Fruit fly (Drosophila melanogaster) whole organism, embryonic: Measurements from ENCODE around the gene lama.

Experiments used
- Adf1 ChIP-seq: fragments of 200-800 bp; sonication (Bioruptor generic); IDR thresholded peaks from 2 replicates; pipeline ENCODE4 v1.3.6; 2022; ENCODE audit warnings: missing biosample characterization, missing genetic modification characterization
- Bteb2 ChIP-seq: fragments of 200-800 bp; sonication (Bioruptor generic); optimal IDR thresholded peaks from 2 replicates; lab custom pipeline; 2016; ENCODE audit warnings: missing biosample characterization, missing genetic modification characterization
- C15 ChIP-seq: fragments of 200-800 bp; sonication (Bioruptor generic); IDR thresholded peaks from 3 replicates; pipeline ENCODE4 v1.3.6; 2022; ENCODE audit warnings: missing biosample characterization, missing genetic modification characterization
- CG10959 ChIP-seq: fragments of 200-800 bp; sonication (Bioruptor generic); IDR thresholded peaks from 2 replicates; pipeline ENCODE4 v1.3.6; 2022; ENCODE audit warnings: missing biosample characterization, missing genetic modification characterization
- CG13624 ChIP-seq: fragments of 200-800 bp; sonication (Bioruptor generic); optimal IDR thresholded peaks from 2 replicates; lab custom pipeline; 2016; ENCODE audit warnings: missing biosample characterization, missing genetic modification characterization
- CG13775 ChIP-seq: fragments of 200-800 bp; sonication (Bioruptor generic); optimal IDR thresholded peaks from 3 replicates; lab custom pipeline; 2017; ENCODE audit warnings: missing biosample characterization, mild to moderate bottlenecking, missing genetic modification characterization
- CG14014 ChIP-seq: fragments of 200-800 bp; sonication (Bioruptor generic); IDR thresholded peaks from 2 replicates; pipeline ENCODE4 v1.3.6; 2022; ENCODE audit warnings: missing biosample characterization, missing genetic modification characterization
- CG17359 ChIP-seq: fragments of 200-800 bp; sonication (Bioruptor generic); optimal IDR thresholded peaks from 3 replicates; lab custom pipeline; 2018; ENCODE audit warnings: missing biosample characterization, mild to moderate bottlenecking, missing genetic modification characterization, moderate library complexity
- CG2129 ChIP-seq: fragments of 200-800 bp; sonication (Bioruptor generic); IDR thresholded peaks from 2 replicates; pipeline ENCODE4 v1.3.6; 2022; ENCODE audit warnings: missing biosample characterization, missing genetic modification characterization; ENCODE audit not compliant: partially characterized antibody
- CG2202 ChIP-seq: fragments of 200-800 bp; sonication (Bioruptor generic); optimal IDR thresholded peaks from 2 replicates; lab custom pipeline; 2018; ENCODE audit warnings: missing biosample characterization, mild to moderate bottlenecking, missing genetic modification characterization
- CG31365 ChIP-seq: fragments of 200-800 bp; sonication (Bioruptor generic); optimal IDR thresholded peaks from 2 replicates; lab custom pipeline; 2018; ENCODE audit warnings: missing biosample characterization, mild to moderate bottlenecking, missing genetic modification characterization
- CG6683 ChIP-seq: fragments of 200-800 bp; sonication (Bioruptor generic); optimal IDR thresholded peaks from 2 replicates; lab custom pipeline; 2017; ENCODE audit warnings: missing biosample characterization, mild to moderate bottlenecking, missing genetic modification characterization, missing genetic modification reagents
- CG6689 ChIP-seq: fragments of 200-800 bp; sonication (Bioruptor generic); IDR thresholded peaks from 2 replicates; pipeline ENCODE4 v1.3.6; 2022; ENCODE audit warnings: missing biosample characterization, missing genetic modification characterization
- CG7556 ChIP-seq: fragments of 200-800 bp; sonication (Bioruptor generic); optimal IDR thresholded peaks from 2 replicates; lab custom pipeline; 2017; ENCODE audit warnings: missing biosample characterization, mild to moderate bottlenecking, missing genetic modification characterization
- CG7786 ChIP-seq: fragments of 200-800 bp; sonication (Bioruptor generic); optimal IDR thresholded peaks from 2 replicates; lab custom pipeline; 2016; ENCODE audit warnings: missing biosample characterization, missing genetic modification characterization
- CG8359 ChIP-seq: fragments of 200-800 bp; sonication (Bioruptor generic); optimal IDR thresholded peaks from 2 replicates; lab custom pipeline; 2017; ENCODE audit warnings: missing biosample characterization, mild to moderate bottlenecking, missing genetic modification characterization, borderline replicate concordance
- CG8765 ChIP-seq: fragments of 200-800 bp; sonication (Bioruptor generic); IDR thresholded peaks from 2 replicates; pipeline ENCODE4 v1.3.6; 2022; ENCODE audit warnings: missing biosample characterization, missing genetic modification characterization
- CG9876 ChIP-seq: fragments of 200-800 bp; sonication (Bioruptor generic); optimal IDR thresholded peaks from 2 replicates; lab custom pipeline; 2016; ENCODE audit warnings: missing biosample characterization, missing genetic modification characterization
- D19B ChIP-seq: fragments of 200-800 bp; sonication (Bioruptor generic); optimal IDR thresholded peaks from 2 replicates; lab custom pipeline; 2017; ENCODE audit warnings: missing biosample characterization, mild to moderate bottlenecking, missing genetic modification characterization
- Dip3 ChIP-seq: fragments of 200-800 bp; sonication (Bioruptor generic); optimal IDR thresholded peaks from 3 replicates; lab custom pipeline; 2016; ENCODE audit warnings: missing biosample characterization, missing genetic modification characterization
- Doc3 ChIP-seq: fragments of 200-800 bp; sonication (Bioruptor generic); IDR thresholded peaks from 3 replicates; pipeline ENCODE4 v1.3.6; 2022; ENCODE audit warnings: missing biosample characterization, missing genetic modification characterization; ENCODE audit not compliant: partially characterized antibody
- Ets97D ChIP-seq: fragments of 200-800 bp; sonication (Bioruptor generic); optimal IDR thresholded peaks from 3 replicates; lab custom pipeline; 2016; ENCODE audit warnings: missing biosample characterization, missing genetic modification characterization
- Gsc ChIP-seq: fragments of 200-800 bp; sonication (Bioruptor generic); IDR thresholded peaks from 2 replicates; pipeline ENCODE4 v1.3.6; 2022; ENCODE audit warnings: missing biosample characterization, missing genetic modification characterization
- Kr ChIP-seq: fragments of 200-800 bp; sonication (Bioruptor generic); optimal IDR thresholded peaks from 2 replicates; lab custom pipeline; 2017; ENCODE audit warnings: missing biosample characterization, mild to moderate bottlenecking, missing genetic modification characterization
- MTF-1 ChIP-seq: fragments of 200-800 bp; sonication (Bioruptor generic); optimal IDR thresholded peaks from 2 replicates; lab custom pipeline; 2018; ENCODE audit warnings: missing biosample characterization, mild to moderate bottlenecking, missing genetic modification characterization, borderline replicate concordance
- Mad ChIP-seq: fragments of 200-800 bp; sonication (Bioruptor generic); optimal IDR thresholded peaks from 2 replicates; lab custom pipeline; 2016; ENCODE audit warnings: missing biosample characterization, missing genetic modification characterization
- Mes4 ChIP-seq: fragments of 200-800 bp; sonication (Bioruptor generic); optimal IDR thresholded peaks from 2 replicates; lab custom pipeline; 2016; ENCODE audit warnings: missing biosample characterization, missing genetic modification characterization
- Oaz ChIP-seq: fragments of 200-800 bp; sonication (Bioruptor generic); IDR thresholded peaks from 2 replicates; pipeline ENCODE4 v1.3.6; 2022; ENCODE audit warnings: missing biosample characterization, missing genetic modification characterization
- PHDP ChIP-seq: fragments of 200-800 bp; sonication (Bioruptor generic); optimal IDR thresholded peaks from 3 replicates; lab custom pipeline; 2018; ENCODE audit warnings: missing biosample characterization, mild to moderate bottlenecking, missing genetic modification characterization, moderate library complexity
- Sin3A ChIP-seq: fragments of >200 bp; optimal IDR thresholded peaks from 2 replicates; lab custom pipeline; 2018
- Vsx1 ChIP-seq: fragments of 200-800 bp; sonication (Bioruptor generic); optimal IDR thresholded peaks from 2 replicates; lab custom pipeline; 2017; ENCODE audit warnings: missing biosample characterization, mild to moderate bottlenecking, missing genetic modification characterization, missing genetic modification reagents
- YL-1 ChIP-seq: fragments of 200-800 bp; sonication (Bioruptor generic); optimal IDR thresholded peaks from 3 replicates; lab custom pipeline; 2017; ENCODE audit warnings: missing biosample characterization, mild to moderate bottlenecking, missing genetic modification characterization
- ab ChIP-seq: fragments of 200-800 bp; sonication (Bioruptor generic); optimal IDR thresholded peaks from 2 replicates; lab custom pipeline; 2016; ENCODE audit warnings: missing biosample characterization, missing genetic modification characterization
- abd-A ChIP-seq: fragments of 200-800 bp; sonication (Bioruptor generic); optimal IDR thresholded peaks from 3 replicates; lab custom pipeline; 2019; ENCODE audit warnings: missing biosample characterization, mild to moderate bottlenecking, missing genetic modification characterization, moderate library complexity
- btn ChIP-seq: fragments of 200-800 bp; sonication (Bioruptor generic); optimal IDR thresholded peaks from 2 replicates; lab custom pipeline; 2016; ENCODE audit warnings: missing biosample characterization, missing genetic modification characterization
- emc ChIP-seq: fragments of 200-800 bp; sonication (Bioruptor generic); optimal IDR thresholded peaks from 2 replicates; lab custom pipeline; 2016; ENCODE audit warnings: missing biosample characterization, missing genetic modification characterization
- ems ChIP-seq: fragments of 200-800 bp; sonication (Bioruptor generic); optimal IDR thresholded peaks from 3 replicates; lab custom pipeline; 2016; ENCODE audit warnings: missing biosample characterization, missing genetic modification characterization
- fd64A ChIP-seq: fragments of 200-800 bp; sonication (Bioruptor generic); optimal IDR thresholded peaks from 3 replicates; lab custom pipeline; 2018; ENCODE audit warnings: missing biosample characterization, mild to moderate bottlenecking, missing genetic modification characterization
- fd96Cb ChIP-seq: fragments of 200-800 bp; sonication (Bioruptor generic); optimal IDR thresholded peaks from 2 replicates; lab custom pipeline; 2018; ENCODE audit warnings: missing biosample characterization, mild to moderate bottlenecking, missing genetic modification characterization, moderate library complexity
- gsb ChIP-seq: fragments of 200-800 bp; sonication (Bioruptor generic); IDR thresholded peaks from 2 replicates; pipeline ENCODE4 v1.3.6; 2022; ENCODE audit warnings: missing biosample characterization, missing genetic modification characterization
- hkb ChIP-seq, 2 experiments: fragments of 200-800 bp in 1 of 2; fragments of >200 bp in 1 of 2; sonication (Bioruptor generic) in 1 of 2; IDR thresholded peaks in 1 of 2; optimal IDR thresholded peaks in 1 of 2; 2 replicates each; pipeline versions ENCODE4 v1.3.6 to Lab custom; 2017 to 2022; ENCODE audit warnings: missing biosample characterization in 1 of 2, missing genetic modification characterization in 1 of 2
- lmd ChIP-seq: fragments of 200-800 bp; sonication (Bioruptor generic); IDR thresholded peaks from 2 replicates; pipeline ENCODE4 v1.3.6; 2022; ENCODE audit warnings: missing biosample characterization, missing genetic modification characterization
- nerfin-2 ChIP-seq: fragments of 200-800 bp; sonication (Bioruptor generic); IDR thresholded peaks from 2 replicates; pipeline ENCODE4 v1.3.6; 2022; ENCODE audit warnings: missing biosample characterization, missing genetic modification characterization; ENCODE audit not compliant: partially characterized antibody
- odd ChIP-seq: fragments of 200-800 bp; sonication (Bioruptor generic); optimal IDR thresholded peaks from 2 replicates; lab custom pipeline; 2017; ENCODE audit warnings: missing biosample characterization, mild to moderate bottlenecking, missing genetic modification characterization
- pho ChIP-seq: fragments of 200-800 bp; sonication (Bioruptor generic); optimal IDR thresholded peaks from 2 replicates; lab custom pipeline; 2016; ENCODE audit warnings: missing biosample characterization, missing genetic modification characterization
- row ChIP-seq: fragments of 200-800 bp; sonication (Bioruptor generic); IDR thresholded peaks from 3 replicates; pipeline ENCODE4 v1.3.6; 2022; ENCODE audit warnings: missing biosample characterization, missing genetic modification characterization
- run ChIP-seq: fragments of 200-800 bp; sonication (Bioruptor generic); optimal IDR thresholded peaks from 3 replicates; lab custom pipeline; 2018; ENCODE audit warnings: missing biosample characterization, mild to moderate bottlenecking, missing genetic modification characterization
- sqz ChIP-seq: fragments of 200-800 bp; sonication (Bioruptor generic); optimal IDR thresholded peaks from 3 replicates; lab custom pipeline; 2018; ENCODE audit warnings: missing biosample characterization, mild to moderate bottlenecking, missing genetic modification characterization
- tgo ChIP-seq: fragments of 200-800 bp; sonication (Bioruptor generic); IDR thresholded peaks from 3 replicates; pipeline ENCODE4 v1.3.6; 2022; ENCODE audit warnings: missing biosample characterization, missing genetic modification characterization

lama gene

dm6 chr3L:5355074-5355790 lies 491 bp downstream of the lama start, which contains the start of gene CG46456 (continued):
- peak; percentile 93 for TF ChIP-seq lmd
- TF ChIP-seq odd, result peak; percentile 94
- TF ChIP-seq CG14014 (GFP tag; lab: Robert Waterston, UW), result peak; percentile 93
- no peak for TF ChIP-seq Sin3A
- no peak; the same call in 1 of the 2 replicates for TF ChIP-seq nerfin-2 (GFP tag; lab: Robert Waterston, UW)
- TF ChIP-seq C15, result peak; percentile 85
- TF ChIP-seq CG7786 (GFP tag; lab: Kevin White, UChicago), result peak; percentile 43
- peak; percentile 84 for TF ChIP-seq CG10959 (GFP tag; lab: Robert Waterston, UW)
- TF ChIP-seq Adf1, result peak; percentile 74
- peak; percentile 29 for TF ChIP-seq Ets97D (GFP tag; lab: Kevin White, UChicago)
- peak; percentile 81 for TF ChIP-seq gsb (GFP tag; lab: Robert Waterston, UW)
- TF ChIP-seq D19B (GFP tag; lab: Kevin White, UChicago), result peak; percentile 77
- peak; percentile 94 for TF ChIP-seq tgo (GFP tag; lab: Robert Waterston, UW)
- TF ChIP-seq Kr (GFP tag; lab: Kevin White, UChicago), result peak; percentile 4
- TF ChIP-seq Doc3 (GFP tag; lab: Robert Waterston, UW), result no peak
- peak; percentile 98 for TF ChIP-seq PHDP (tag; lab: Kevin White, UChicago)
- TF ChIP-seq ab (GFP tag; lab: Kevin White, UChicago), result no peak
- peak; percentile 95 for TF ChIP-seq CG17359 (tag; lab: Kevin White, UChicago)
- TF ChIP-seq hkb (optimal IDR thresholded peaks at IDR 0.05; lab: Kevin White, UChicago), result no peak
- peak; percentile 95 for TF ChIP-seq hkb (GFP tag; IDR thresholded peaks at IDR 0.05; lab: Robert Waterston, UW)
- TF ChIP-seq MTF-1, result peak; percentile 85
- TF ChIP-seq Bteb2 (GFP tag; lab: Kevin White, UChicago), result peak; percentile 81
- TF ChIP-seq Oaz, result peak; percentile 82
- TF ChIP-seq Dip3 (GFP tag; lab: Kevin White, UChicago), result peak; percentile 59
- peak; percentile 73 for TF ChIP-seq CG13624
- peak; percentile 92 for TF ChIP-seq sqz
- peak; percentile 78 for TF ChIP-seq ems (GFP tag; lab: Kevin White, UChicago)
- peak; percentile 99 for TF ChIP-seq row (GFP tag; lab: Robert Waterston, UW)
- TF ChIP-seq abd-A, result peak; percentile 83
- peak; percentile 91 for TF ChIP-seq Vsx1 (GFP tag; lab: Kevin White, UChicago)
- peak; percentile 61 for TF ChIP-seq pho (GFP tag; lab: Kevin White, UChicago)
- TF ChIP-seq CG2129 (GFP tag; lab: Robert Waterston, UW), result no peak
- peak; percentile 94 for TF ChIP-seq fd96Cb (tag; lab: Kevin White, UChicago)
- TF ChIP-seq CG7556 (GFP tag; lab: Kevin White, UChicago), result peak; percentile 97
- TF ChIP-seq fd64A (GFP tag; lab: Kevin White, UChicago), result peak; percentile 78
- no peak for TF ChIP-seq Gsc
- TF ChIP-seq CG8359, result peak; percentile 88
- TF ChIP-seq Mad, result peak; percentile 71
- no peak for TF ChIP-seq emc
- TF ChIP-seq btn (GFP tag; lab: Kevin White, UChicago), result peak; percentile 0
- TF ChIP-seq YL-1 (GFP tag; lab: Kevin White, UChicago), result peak; percentile 69
- peak; percentile 83 for TF ChIP-seq CG31365 (tag; lab: Kevin White, UChicago)
- peak; percentile 77 for TF ChIP-seq CG8765
- TF ChIP-seq CG13775 (GFP tag; lab: Kevin White, UChicago), result peak; percentile 85
- peak; percentile 94 for TF ChIP-seq run
- TF ChIP-seq CG6683 (GFP tag; lab: Kevin White, UChicago), result peak; percentile 93
- no peak for TF ChIP-seq CG9876 (GFP tag; lab: Kevin White, UChicago)
- peak; percentile 95 for TF ChIP-seq CG2202 (tag; lab: Kevin White, UChicago)
- no peak for TF ChIP-seq Mes4
- peak; percentile 94 for TF ChIP-seq CG6689
